Fruit fly (Drosophila melanogaster) whole organism, embryonic: ENCODE measurements around the gene neur.

ENCODE experiments used
- Adf1 ChIP-seq: fragments of 200-800 bp; sonication (Bioruptor generic); IDR thresholded peaks from 2 replicates; pipeline ENCODE4 v1.3.6; 2022; ENCODE audit warnings: missing biosample characterization, missing genetic modification characterization
- Awh ChIP-seq: fragments of 200-800 bp; sonication (Bioruptor generic); IDR thresholded peaks from 2 replicates; pipeline ENCODE4, ENCODE4 v1.3.6; 2022; ENCODE audit warnings: missing biosample characterization, missing genetic modification characterization
- Bdp1 ChIP-seq: fragments of 200-800 bp; sonication (Bioruptor generic); optimal IDR thresholded peaks from 3 replicates; lab custom pipeline; 2016; ENCODE audit warnings: missing biosample characterization, missing genetic modification characterization
- CG13424 ChIP-seq: fragments of 200-800 bp; sonication (Bioruptor generic); optimal IDR thresholded peaks from 2 replicates; lab custom pipeline; 2019; ENCODE audit warnings: missing biosample characterization, mild to moderate bottlenecking, missing genetic modification characterization, moderate library complexity
- CG14965 ChIP-seq: fragments of 200-800 bp; sonication (Bioruptor generic); optimal IDR thresholded peaks from 2 replicates; lab custom pipeline; 2016; ENCODE audit warnings: missing biosample characterization, missing genetic modification characterization, borderline replicate concordance
- CG1529 ChIP-seq: fragments of 200-800 bp; sonication (Bioruptor generic); optimal IDR thresholded peaks from 3 replicates; lab custom pipeline; 2018; ENCODE audit warnings: missing biosample characterization, missing genetic modification characterization
- CG2875 ChIP-seq: fragments of 200-800 bp; sonication (Bioruptor generic); optimal IDR thresholded peaks from 2 replicates; lab custom pipeline; 2017; ENCODE audit warnings: missing biosample characterization, mild to moderate bottlenecking, missing genetic modification characterization, missing genetic modification reagents
- CG31388 ChIP-seq: fragments of 200-800 bp; sonication (Bioruptor generic); optimal IDR thresholded peaks from 2 replicates; lab custom pipeline; 2016; ENCODE audit warnings: missing biosample characterization, missing genetic modification characterization
- CG3163 ChIP-seq: fragments of 200-800 bp; sonication (Bioruptor generic); optimal IDR thresholded peaks from 3 replicates; lab custom pipeline; 2016; ENCODE audit warnings: missing biosample characterization, missing genetic modification characterization
- CG4707 ChIP-seq: fragments of 200-800 bp; sonication (Bioruptor generic); optimal IDR thresholded peaks from 2 replicates; lab custom pipeline; 2018; ENCODE audit warnings: missing biosample characterization, mild to moderate bottlenecking, missing genetic modification characterization, moderate library complexity
- CG4854 ChIP-seq: fragments of 200-800 bp; sonication (Bioruptor generic); optimal IDR thresholded peaks from 2 replicates; lab custom pipeline; 2016; ENCODE audit warnings: missing biosample characterization, missing genetic modification characterization, inconsistent platforms
- CG9876 ChIP-seq: fragments of 200-800 bp; sonication (Bioruptor generic); optimal IDR thresholded peaks from 2 replicates; lab custom pipeline; 2016; ENCODE audit warnings: missing biosample characterization, missing genetic modification characterization
- D19B ChIP-seq: fragments of 200-800 bp; sonication (Bioruptor generic); optimal IDR thresholded peaks from 2 replicates; lab custom pipeline; 2017; ENCODE audit warnings: missing biosample characterization, mild to moderate bottlenecking, missing genetic modification characterization
- Deaf1 ChIP-seq: fragments of 200-800 bp; optimal IDR thresholded peaks from 3 replicates; lab custom pipeline; 2019; ENCODE audit warnings: missing biosample characterization, mild to moderate bottlenecking, missing genetic modification characterization, moderate library complexity
- Doc3 ChIP-seq: fragments of 200-800 bp; sonication (Bioruptor generic); IDR thresholded peaks from 3 replicates; pipeline ENCODE4 v1.3.6; 2022; ENCODE audit warnings: missing biosample characterization, missing genetic modification characterization; ENCODE audit not compliant: partially characterized antibody
- E2f2 ChIP-seq: fragments of 200-800 bp; sonication (Bioruptor generic); IDR thresholded peaks from 2 replicates; pipeline ENCODE4 v1.3.6; 2022; ENCODE audit warnings: missing biosample characterization, missing genetic modification characterization
- HHEX ChIP-seq: fragments of 200-800 bp; sonication (Bioruptor generic); optimal IDR thresholded peaks from 3 replicates; lab custom pipeline; 2017; ENCODE audit warnings: missing biosample characterization, mild to moderate bottlenecking, missing genetic modification characterization, missing genetic modification reagents
- Jarid2 ChIP-seq: fragments of 200-800 bp; sonication (Bioruptor generic); optimal IDR thresholded peaks from 3 replicates; lab custom pipeline; 2017; ENCODE audit warnings: mild to moderate bottlenecking, missing biosample characterization, missing genetic modification reagents, missing genetic modification characterization
- MESR4 ChIP-seq: fragments of 200-800 bp; sonication (Bioruptor generic); optimal IDR thresholded peaks from 2 replicates; lab custom pipeline; 2018; ENCODE audit warnings: missing biosample characterization, mild to moderate bottlenecking, missing genetic modification characterization, moderate library complexity
- Mad ChIP-seq: fragments of 200-800 bp; sonication (Bioruptor generic); optimal IDR thresholded peaks from 2 replicates; lab custom pipeline; 2016; ENCODE audit warnings: missing biosample characterization, missing genetic modification characterization
- Med ChIP-seq: fragments of 200-800 bp; sonication (Bioruptor generic); peaks from one replicate; lab custom pipeline; 2016; ENCODE audit warnings: missing biosample characterization, missing genetic modification characterization, mild to moderate bottlenecking, inconsistent platforms, moderate library complexity
- Myb ChIP-seq: fragments of 200-800 bp; sonication (Bioruptor generic); optimal IDR thresholded peaks from 2 replicates; lab custom pipeline; 2016; ENCODE audit warnings: missing biosample characterization, missing genetic modification characterization
- Neu2 ChIP-seq: fragments of 200-800 bp; sonication (Bioruptor generic); optimal IDR thresholded peaks from 3 replicates; lab custom pipeline; 2016; ENCODE audit warnings: missing biosample characterization, missing genetic modification characterization, borderline replicate concordance
- NfI ChIP-seq: fragments of 200-800 bp; sonication (Bioruptor generic); optimal IDR thresholded peaks from 3 replicates; lab custom pipeline; 2018; ENCODE audit warnings: missing biosample characterization, mild to moderate bottlenecking, missing genetic modification characterization, moderate library complexity
- PHDP ChIP-seq: fragments of 200-800 bp; sonication (Bioruptor generic); optimal IDR thresholded peaks from 3 replicates; lab custom pipeline; 2018; ENCODE audit warnings: missing biosample characterization, mild to moderate bottlenecking, missing genetic modification characterization, moderate library complexity
- Vsx1 ChIP-seq: fragments of 200-800 bp; sonication (Bioruptor generic); optimal IDR thresholded peaks from 2 replicates; lab custom pipeline; 2017; ENCODE audit warnings: missing biosample characterization, mild to moderate bottlenecking, missing genetic modification characterization, missing genetic modification reagents
- az2 ChIP-seq: fragments of 200-800 bp; sonication (Bioruptor generic); optimal IDR thresholded peaks from 3 replicates; lab custom pipeline; 2016; ENCODE audit warnings: missing biosample characterization, missing genetic modification characterization
- br ChIP-seq: fragments of >200 bp; optimal IDR thresholded peaks from 2 replicates; lab custom pipeline; 2017
- bsh ChIP-seq, 2 experiments: fragments of 200-800 bp; sonication (Bioruptor generic); optimal IDR thresholded peaks; 2 replicates each; lab custom pipeline; 2017 to 2018; ENCODE audit warnings: mild to moderate bottlenecking in 2 of 2, missing biosample characterization in 2 of 2, missing genetic modification characterization in 2 of 2, moderate library complexity in 1 of 2
- cad ChIP-seq: fragments of >200 bp; optimal IDR thresholded peaks from 2 replicates; lab custom pipeline; 2017; ENCODE audit warnings: missing biosample characterization, missing genetic modification characterization
- chif ChIP-seq, 2 experiments: fragments of 200-800 bp; sonication (Bioruptor generic); optimal IDR thresholded peaks; 3 replicates each; lab custom pipeline; 2016; ENCODE audit warnings: missing biosample characterization in 2 of 2, missing genetic modification characterization in 2 of 2
- chm ChIP-seq: fragments of 200-800 bp; sonication (Bioruptor generic); IDR thresholded peaks from 2 replicates; pipeline ENCODE4 v1.3.6; 2022; ENCODE audit warnings: missing biosample characterization, missing genetic modification characterization
- dm ChIP-seq: fragments of 200-800 bp; sonication (Bioruptor generic); optimal IDR thresholded peaks from 3 replicates; lab custom pipeline; 2016; ENCODE audit warnings: missing biosample characterization, missing genetic modification characterization
- en ChIP-seq: fragments of 200-800 bp; sonication (Bioruptor generic); optimal IDR thresholded peaks from 2 replicates; lab custom pipeline; 2016; ENCODE audit warnings: missing biosample characterization, missing genetic modification characterization
- eve ChIP-seq, 2 experiments: fragments of >200 bp; optimal IDR thresholded peaks; 2 replicates each; lab custom pipeline; 2017; ENCODE audit warnings: missing biosample characterization in 2 of 2, missing genetic modification characterization in 2 of 2
- insv ChIP-seq, 2 experiments: fragments of 200-800 bp; sonication (Bioruptor generic); optimal IDR thresholded peaks; 3 replicates each; lab custom pipeline; 2016 to 2018; ENCODE audit warnings: missing biosample characterization in 2 of 2, missing genetic modification characterization in 2 of 2
- kay ChIP-seq: fragments of 200-800 bp; sonication (Bioruptor generic); optimal IDR thresholded peaks from 2 replicates; lab custom pipeline; 2016; ENCODE audit warnings: missing biosample characterization, missing genetic modification characterization
- lmd ChIP-seq: fragments of 200-800 bp; sonication (Bioruptor generic); IDR thresholded peaks from 2 replicates; pipeline ENCODE4 v1.3.6; 2022; ENCODE audit warnings: missing biosample characterization, missing genetic modification characterization
- maf-S ChIP-seq: fragments of 200-800 bp; sonication (Bioruptor generic); optimal IDR thresholded peaks from 2 replicates; lab custom pipeline; 2016; ENCODE audit warnings: missing biosample characterization, missing genetic modification characterization
- run ChIP-seq: fragments of 200-800 bp; sonication (Bioruptor generic); optimal IDR thresholded peaks from 3 replicates; lab custom pipeline; 2018; ENCODE audit warnings: missing biosample characterization, mild to moderate bottlenecking, missing genetic modification characterization
- sim ChIP-seq: fragments of 200-800 bp; sonication (Bioruptor generic); IDR thresholded peaks from 2 replicates; pipeline ENCODE4 v1.3.6; 2022; ENCODE audit warnings: missing biosample characterization, missing genetic modification characterization
- sqz ChIP-seq: fragments of 200-800 bp; sonication (Bioruptor generic); optimal IDR thresholded peaks from 3 replicates; lab custom pipeline; 2018; ENCODE audit warnings: missing biosample characterization, mild to moderate bottlenecking, missing genetic modification characterization
- stc ChIP-seq: fragments of 200-800 bp; sonication (Bioruptor generic); IDR thresholded peaks from 2 replicates; pipeline ENCODE4 v1.3.6; 2022; ENCODE audit warnings: missing biosample characterization, missing genetic modification characterization
- sug ChIP-seq: fragments of 200-800 bp; optimal IDR thresholded peaks from 2 replicates; lab custom pipeline; 2019; ENCODE audit warnings: missing biosample characterization, mild to moderate bottlenecking, missing genetic modification characterization, moderate library complexity
- ttk ChIP-seq: fragments of 200-800 bp; sonication (Bioruptor generic); IDR thresholded peaks from 2 replicates; pipeline ENCODE4 v2.1.2; 2022; ENCODE audit warnings: missing biosample characterization, missing genetic modification characterization
- usp ChIP-seq: fragments of >200 bp; optimal IDR thresholded peaks from 2 replicates; lab custom pipeline; 2017; ENCODE audit warnings: missing biosample characterization, missing genetic modification characterization
- vvl ChIP-seq: fragments of 200-800 bp; sonication (Bioruptor generic); IDR thresholded peaks from 2 replicates; pipeline ENCODE4 v1.3.6; 2022; ENCODE audit warnings: missing biosample characterization, missing genetic modification characterization
- wdn ChIP-seq: fragments of 200-800 bp; sonication (Bioruptor generic); IDR thresholded peaks from 2 replicates; pipeline ENCODE4 v1.3.6; 2022; ENCODE audit warnings: missing biosample characterization, missing genetic modification characterization
- zen ChIP-seq: fragments of 200-800 bp; sonication (Bioruptor generic); optimal IDR thresholded peaks from 3 replicates; lab custom pipeline; 2018; ENCODE audit warnings: missing biosample characterization, mild to moderate bottlenecking, missing genetic modification characterization, moderate library complexity

Gene neur

dm6 chr3R:9033619-9034401 is 5.5 kb downstream of the neur start (continued):
- TF ChIP-seq wdn (GFP tag; lab: Robert Waterston, UW) = no peak
- TF ChIP-seq kay (GFP tag; lab: Kevin White, UChicago) = peak; percentile 66
- peak; percentile 88 for TF ChIP-seq PHDP (tag; lab: Kevin White, UChicago)
- peak; percentile 2 for TF ChIP-seq cad
- peak; percentile 75 for TF ChIP-seq az2 (GFP tag; lab: Kevin White, UChicago)
- TF ChIP-seq Doc3 (GFP tag; lab: Robert Waterston, UW) = no peak
- no peak for TF ChIP-seq Neu2 (GFP tag; lab: Kevin White, UChicago)
- no peak for TF ChIP-seq CG14965 (GFP tag; lab: Kevin White, UChicago)
- 0 out of 2 replicates have a peak, but pooled peaks have one; percentile 14 for TF ChIP-seq ttk
- TF ChIP-seq Myb = peak; percentile 72
- peak; percentile 31; the same call in 1 of the 2 replicates for TF ChIP-seq stc (GFP tag; lab: Robert Waterston, UW)
- TF ChIP-seq dm (GFP tag; lab: Kevin White, UChicago) = no peak
- TF ChIP-seq MESR4 (GFP tag; lab: Kevin White, UChicago) = peak; percentile 7
- peak; percentile 76 for TF ChIP-seq run (tag; lab: Kevin White, UChicago)
- peak; percentile 32 for TF ChIP-seq CG3163 (GFP tag; lab: Kevin White, UChicago)
- peak; percentile 14 for TF ChIP-seq Bdp1 (GFP tag; lab: Kevin White, UChicago)
- TF ChIP-seq CG2875 (GFP tag; lab: Kevin White, UChicago) = peak; percentile 69
- TF ChIP-seq eve (GFP tag; optimal IDR thresholded peaks at IDR 0.05; lab: Kevin White, UChicago) = peak in 1 of 2 experiments; percentile 93
- TF ChIP-seq chif (GFP tag; optimal IDR thresholded peaks at IDR 0.05; lab: Kevin White, UChicago) = peak; percentile 32 to 57
- TF ChIP-seq bsh (GFP tag; optimal IDR thresholded peaks at IDR 0.05; lab: Kevin White, UChicago) = peak; percentile 60 to 75
- TF ChIP-seq HHEX (GFP tag; lab: Kevin White, UChicago) = peak; percentile 77
- TF ChIP-seq Adf1 = peak; percentile 76
- no peak for TF ChIP-seq usp (GFP tag; lab: Kevin White, UChicago)
- TF ChIP-seq en (GFP tag; lab: Kevin White, UChicago) = peak; percentile 4
- peak; percentile 19 for TF ChIP-seq CG4707 (GFP tag; lab: Kevin White, UChicago)
- peak; percentile 25 for TF ChIP-seq maf-S (GFP tag; lab: Kevin White, UChicago)
- TF ChIP-seq lmd (GFP tag; lab: Robert Waterston, UW) = peak; percentile 68
- TF ChIP-seq CG9876 (GFP tag; lab: Kevin White, UChicago) = no peak
- 0 out of 2 replicates have a peak, but pooled peaks have one; percentile 28 for TF ChIP-seq sim (GFP tag; lab: Robert Waterston, UW)
- peak; percentile 37; the same call in 1 of the 2 replicates for TF ChIP-seq vvl (GFP tag; lab: Robert Waterston, UW)
- TF ChIP-seq br (lab: Kevin White, UChicago) = no peak
- TF ChIP-seq E2f2 (GFP tag; lab: Robert Waterston, UW) = 0 out of 2 replicates have a peak, but pooled peaks have one; percentile 37
- peak; percentile 97 for TF ChIP-seq sqz (GFP tag; lab: Kevin White, UChicago)
- no peak for TF ChIP-seq Awh (GFP tag; lab: Robert Waterston, UW)
- TF ChIP-seq Mad (GFP tag; lab: Kevin White, UChicago) = peak; percentile 50
- TF ChIP-seq CG1529 = peak; percentile 74
- peak; percentile 74 for TF ChIP-seq Vsx1 (GFP tag; lab: Kevin White, UChicago)
- TF ChIP-seq insv (GFP tag; optimal IDR thresholded peaks at IDR 0.05; lab: Kevin White, UChicago) = peak in 1 of 2 experiments; percentile 73
- peak; percentile 30 for TF ChIP-seq CG4854 (GFP tag; lab: Kevin White, UChicago)
- peak; percentile 93 for TF ChIP-seq CG13424
- peak; percentile 92 for TF ChIP-seq Jarid2 (GFP tag; lab: Kevin White, UChicago)
- TF ChIP-seq Deaf1 (tag; lab: Kevin White, UChicago) = peak; percentile 82
- peak; percentile 78 for TF ChIP-seq NfI (GFP tag; lab: Kevin White, UChicago)
- peak; percentile 89 for TF ChIP-seq sug (tag; lab: Kevin White, UChicago)
- TF ChIP-seq chm (GFP tag; lab: Robert Waterston, UW) = peak; percentile 84
- peak; percentile 72 for TF ChIP-seq zen (tag; lab: Kevin White, UChicago)
- peak; percentile 64 for TF ChIP-seq D19B (GFP tag; lab: Kevin White, UChicago)
- TF ChIP-seq CG31388 (GFP tag; lab: Kevin White, UChicago) = no peak
- TF ChIP-seq Med (GFP tag; lab: Kevin White, UChicago) = peak; percentile 87
